Fruit fly (Drosophila melanogaster): Measurements from ENCODE around the gene CG3847.

DNA sequence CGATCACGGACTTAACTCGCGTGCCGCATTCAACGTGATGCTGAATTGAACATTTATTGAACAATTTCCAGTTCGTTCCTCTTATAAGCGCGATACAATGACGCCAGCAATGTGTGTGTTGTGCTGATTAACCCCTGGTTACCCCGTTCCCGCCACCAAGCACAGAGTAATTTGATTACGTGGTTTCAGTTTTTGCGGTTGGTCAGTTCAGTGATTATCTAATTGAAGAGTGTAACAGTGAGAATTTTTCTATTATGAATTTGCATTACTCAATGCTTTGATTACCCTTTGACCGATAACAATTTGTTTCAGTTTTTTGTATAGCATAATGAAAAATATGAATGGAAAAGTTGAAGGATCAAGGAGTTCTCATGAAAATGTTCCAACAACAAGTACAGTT is 9.2 kb upstream of the CG3847 start, which contains the start of gene CG3842:
- TF ChIP-seq CG1233 (GFP tag; optimal IDR thresholded peaks at IDR 0.05) (no peak), CG4328 (GFP tag; optimal IDR thresholded peaks at IDR 0.05) (no peak), ro (GFP tag; IDR thresholded peaks at IDR 0.05) (no peak), CG1647 (GFP tag; optimal IDR thresholded peaks at IDR 0.05) (no peak), CG11247 (GFP tag; IDR thresholded peaks at IDR 0.05) (no peak), CkIIα-i1 (GFP tag; IDR thresholded peaks at IDR 0.05) (no peak), oc (tag; optimal IDR thresholded peaks at IDR 0.05) (no peak), CG4404 (GFP tag; IDR thresholded peaks at IDR 0.05) (no peak), wek (GFP tag; optimal IDR thresholded peaks at IDR 0.05) (no peak), Bdp1 (GFP tag; optimal IDR thresholded peaks at IDR 0.05) (no peak)
